Worm (Caenorhabditis elegans) whole organism, young adult: Measurements from ENCODE around the gene C32D5.7.

ENCODE experiments used
- B0035.1 ChIP-seq: sonication (generic microtip); optimal IDR thresholded peaks from 2 replicates; lab custom pipeline; 2016; ENCODE audit warnings: missing genetic modification characterization, mild to moderate bottlenecking, missing compliant biosample characterization, missing genotype, missing genetic modification reagents
- B0336.3 ChIP-seq: fragments of 200-800 bp; sonication (Bioruptor generic); IDR thresholded peaks from 2 replicates; pipeline ENCODE4 v1.3.6; 2022; ENCODE audit warnings: missing genetic modification characterization, missing compliant biosample characterization
- C17E4.6 ChIP-seq: fragments of 200-800 bp; sonication (Bioruptor generic); IDR thresholded peaks from 2 replicates; pipeline ENCODE4 v1.3.6; 2022; ENCODE audit warnings: missing genetic modification reagents, missing genetic modification characterization, missing compliant biosample characterization
- F23B12.7 ChIP-seq: sonication (generic microtip); optimal IDR thresholded peaks from 2 replicates; lab custom pipeline; 2017; ENCODE audit warnings: missing genetic modification characterization, mild to moderate bottlenecking, missing compliant biosample characterization, antibody characterized with exemption, moderate library complexity; ENCODE audit not compliant: insufficient read depth
- T26A5.8 ChIP-seq: sonication (generic microtip); optimal IDR thresholded peaks from 2 replicates; lab custom pipeline; 2016; ENCODE audit warnings: missing genetic modification characterization, missing compliant biosample characterization
- Y53F4B.3 ChIP-seq: fragments of 200-800 bp; sonication (Bioruptor generic); IDR thresholded peaks from 2 replicates; pipeline ENCODE4 v1.3.6; 2022; ENCODE audit warnings: missing genetic modification reagents, missing genetic modification characterization, missing compliant biosample characterization
- Y53G8AR.9 ChIP-seq: fragments of 200-800 bp; sonication (Bioruptor generic); conservative IDR thresholded peaks from 2 replicates; pipeline ENCODE4 v1.3.6; 2022; ENCODE audit warnings: missing genetic modification reagents, missing genetic modification characterization, missing compliant biosample characterization
- Y95B8A.8 ChIP-seq: fragments of 200-800 bp; sonication (Bioruptor generic); IDR thresholded peaks from 2 replicates; pipeline ENCODE4 v1.3.6; 2022; ENCODE audit warnings: missing genetic modification reagents, missing genetic modification characterization, missing compliant biosample characterization
- akir-1 ChIP-seq: fragments of 200-800 bp; sonication (Bioruptor generic); optimal IDR thresholded peaks from 2 replicates; lab custom pipeline; 2018; ENCODE audit warnings: mild to moderate bottlenecking, missing genetic modification characterization, moderate library complexity, missing compliant biosample characterization
- atf-7 ChIP-seq: sonication (generic microtip); optimal IDR thresholded peaks from 2 replicates; lab custom pipeline; 2017; ENCODE audit warnings: mild to moderate bottlenecking, missing genetic modification characterization, missing compliant biosample characterization
- cebp-1 ChIP-seq, 2 experiments: fragments of 200-800 bp in 1 of 2; sonication (Bioruptor generic) in 1 of 2; sonication (generic microtip) in 1 of 2; IDR thresholded peaks in 1 of 2; optimal IDR thresholded peaks in 1 of 2; 2 replicates each; pipeline versions ENCODE4 v1.3.6 to Lab custom; 2017 to 2022; ENCODE audit warnings: missing compliant biosample characterization in 2 of 2, missing genetic modification characterization in 2 of 2, mild to moderate bottlenecking in 1 of 2, missing genetic modification reagents in 1 of 2, moderate library complexity in 1 of 2
- ceh-40 ChIP-seq: fragments of 200-800 bp; sonication (Bioruptor generic); IDR thresholded peaks from 2 replicates; pipeline ENCODE4 v1.3.6; 2022; ENCODE audit warnings: missing genetic modification characterization, missing compliant biosample characterization
- ceh-79 ChIP-seq: sonication (generic microtip); optimal IDR thresholded peaks from 2 replicates; lab custom pipeline; 2017; ENCODE audit warnings: mild to moderate bottlenecking, missing genetic modification characterization, missing compliant biosample characterization
- ceh-91 ChIP-seq: fragments of 200-800 bp; sonication (Bioruptor generic); IDR thresholded peaks from 2 replicates; pipeline ENCODE4 v1.3.6; 2022; ENCODE audit warnings: missing genetic modification reagents, missing genetic modification characterization, missing compliant biosample characterization
- dpl-1 ChIP-seq: fragments of 150-350 bp; optimal IDR thresholded peaks from 2 replicates; lab custom pipeline; 2014; ENCODE audit warnings: missing biosample characterization, missing genetic modification reagents, missing genetic modification characterization
- efl-1 ChIP-seq: fragments of 150-350 bp; optimal IDR thresholded peaks from 2 replicates; lab custom pipeline; 2014; ENCODE audit warnings: missing biosample characterization, missing genetic modification reagents, missing genetic modification characterization
- egl-18 ChIP-seq: fragments of 200-800 bp; sonication (Bioruptor generic); IDR thresholded peaks from 2 replicates; pipeline ENCODE4 v1.3.6; 2022; ENCODE audit warnings: missing genetic modification reagents, missing genetic modification characterization, missing compliant biosample characterization
- hlh-26 ChIP-seq: fragments of 200-800 bp; sonication (Bioruptor generic); conservative IDR thresholded peaks from 2 replicates; pipeline ENCODE4 v1.3.6; 2022; ENCODE audit warnings: missing genetic modification reagents, missing genetic modification characterization, missing compliant biosample characterization
- lag-1 ChIP-seq: fragments of 200-800 bp; sonication (Bioruptor generic); IDR thresholded peaks from 2 replicates; pipeline ENCODE4 v1.3.6; 2022; ENCODE audit warnings: missing genetic modification reagents, missing genetic modification characterization, missing compliant biosample characterization
- let-526 ChIP-seq: fragments of 200-800 bp; sonication (Bioruptor generic); IDR thresholded peaks from 2 replicates; pipeline ENCODE4 v1.3.6; 2022; ENCODE audit warnings: missing genetic modification reagents, missing genetic modification characterization, missing compliant biosample characterization
- let-607 ChIP-seq, 2 experiments: fragments of 200-800 bp in 1 of 2; sonication (Bioruptor generic) in 1 of 2; sonication (generic microtip) in 1 of 2; optimal IDR thresholded peaks; 2 replicates each; lab custom pipeline; 2016 to 2018; ENCODE audit warnings: mild to moderate bottlenecking in 2 of 2, missing compliant biosample characterization in 2 of 2, missing genetic modification characterization in 2 of 2, moderate library complexity in 2 of 2, missing genotype in 1 of 2
- madf-10 ChIP-seq: sonication (generic microtip); optimal IDR thresholded peaks from 2 replicates; lab custom pipeline; 2016; ENCODE audit warnings: mild to moderate bottlenecking, missing genetic modification characterization, missing compliant biosample characterization
- madf-8 ChIP-seq: fragments of 200-800 bp; sonication (Bioruptor generic); conservative IDR thresholded peaks from 2 replicates; pipeline ENCODE4 v1.3.6; 2022; ENCODE audit warnings: missing genetic modification reagents, missing genetic modification characterization, missing compliant biosample characterization
- mcd-1 ChIP-seq: fragments of 200-800 bp; sonication (Bioruptor generic); IDR thresholded peaks from 2 replicates; pipeline ENCODE4 v1.3.6; 2022; ENCODE audit warnings: missing genetic modification reagents, missing genetic modification characterization, missing compliant biosample characterization
- mxl-1 ChIP-seq: sonication (generic microtip); optimal IDR thresholded peaks from 2 replicates; lab custom pipeline; 2016; ENCODE audit warnings: missing genetic modification characterization, missing compliant biosample characterization
- nfya-2 ChIP-seq: fragments of 200-800 bp; sonication (Bioruptor generic); IDR thresholded peaks from 2 replicates; pipeline ENCODE4 v1.3.6; 2022; ENCODE audit warnings: missing genetic modification reagents, missing genetic modification characterization, missing compliant biosample characterization
- nhr-80 ChIP-seq: sonication (generic microtip); optimal IDR thresholded peaks from 2 replicates; lab custom pipeline; 2016; ENCODE audit warnings: missing genetic modification characterization, missing compliant biosample characterization
- nhr-90 ChIP-seq: sonication (generic microtip); optimal IDR thresholded peaks from 2 replicates; lab custom pipeline; 2016; ENCODE audit warnings: missing genotype, mild to moderate bottlenecking, missing genetic modification characterization, missing compliant biosample characterization
- rec-8 ChIP-seq, 2 experiments: sonication (generic microtip); optimal IDR thresholded peaks; 2 replicates each; lab custom pipeline; 2016; ENCODE audit warnings: mild to moderate bottlenecking in 2 of 2, missing genetic modification characterization in 2 of 2, missing genetic modification reagents in 2 of 2, missing genotype in 2 of 2, missing biosample characterization in 1 of 2, missing compliant biosample characterization in 1 of 2, moderate library complexity in 1 of 2
- rpc-1 ChIP-seq, 2 experiments: fragments of 150-350 bp in 1 of 2; sonication (generic microtip) in 1 of 2; optimal IDR thresholded peaks; 2 replicates each; lab custom pipeline; 2014 to 2018; ENCODE audit warnings: missing biosample characterization in 1 of 2, missing genetic modification characterization in 1 of 2, missing genetic modification reagents in 1 of 2, missing genotype in 1 of 2
- snpc-3.4 ChIP-seq: sonication (generic microtip); optimal IDR thresholded peaks from 2 replicates; lab custom pipeline; 2017; ENCODE audit warnings: missing genetic modification characterization, mild to moderate bottlenecking, missing compliant biosample characterization, antibody characterized with exemption, moderate library complexity, missing genotype, missing genetic modification reagents
- snpc-4 ChIP-seq, 5 experiments: fragments of 150-350 bp in 1 of 5; sonication (generic microtip) in 4 of 5; optimal IDR thresholded peaks; 2 replicates each; lab custom pipeline; 2014 to 2018; ENCODE audit warnings: missing genetic modification characterization in 5 of 5, missing biosample characterization in 3 of 5, antibody characterized with exemption in 2 of 5, mild to moderate bottlenecking in 2 of 5, missing compliant biosample characterization in 2 of 5, missing genotype in 2 of 5, moderate library complexity in 2 of 5, missing genetic modification reagents in 1 of 5
- unc-130 ChIP-seq: sonication (generic microtip); optimal IDR thresholded peaks from 2 replicates; lab custom pipeline; 2016; ENCODE audit warnings: missing genetic modification reagents, missing genetic modification characterization, missing compliant biosample characterization
- zfh-2 ChIP-seq: fragments of 200-800 bp; sonication (Bioruptor generic); conservative IDR thresholded peaks from 2 replicates; pipeline ENCODE4 v1.3.6; 2022; ENCODE audit warnings: missing genetic modification reagents, missing genetic modification characterization, missing compliant biosample characterization
- ztf-18 ChIP-seq: sonication (generic microtip); optimal IDR thresholded peaks from 2 replicates; lab custom pipeline; 2016; ENCODE audit warnings: missing genotype, mild to moderate bottlenecking, missing genetic modification characterization, missing compliant biosample characterization
- ztf-28 ChIP-seq: fragments of 200-800 bp; sonication (Bioruptor generic); IDR thresholded peaks from 2 replicates; pipeline ENCODE4 v1.3.6; 2022; ENCODE audit warnings: missing genetic modification reagents, missing genetic modification characterization, missing compliant biosample characterization

C32D5.7 gene

ce11 chrII:6339511-6339910 is 337 bp downstream of the C32D5.7 start:
- TF ChIP-seq ceh-79 (tag; lab: Kevin White, UChicago): no peak
- no peak for TF ChIP-seq snpc-3.4 (tag; lab: Kevin White, UChicago)
- no peak for TF ChIP-seq let-526
- TF ChIP-seq B0035.1 (tag; lab: Kevin White, UChicago): no peak
- TF ChIP-seq nfya-2 (GFP tag; lab: Robert Waterston, UW): no peak
- no peak for TF ChIP-seq egl-18 (GFP tag; lab: Robert Waterston, UW)
- no peak for TF ChIP-seq nhr-80 (tag; lab: Kevin White, UChicago)
- TF ChIP-seq efl-1: no peak
- no peak for TF ChIP-seq unc-130 (GFP tag; lab: Kevin White, UChicago)
- TF ChIP-seq dpl-1 (GFP tag; lab: Kevin White, UChicago): no peak
- no peak for TF ChIP-seq Y53F4B.3 (GFP tag; lab: Robert Waterston, UW)
- no peak for TF ChIP-seq rpc-1 (optimal IDR thresholded peaks at IDR 0.05; lab: Kevin White, UChicago)
- TF ChIP-seq rpc-1 (tag; optimal IDR thresholded peaks at IDR 0.05; lab: Kevin White, UChicago): no peak
- TF ChIP-seq nhr-90: no peak
- TF ChIP-seq ztf-28 (GFP tag; lab: Robert Waterston, UW): no peak
- TF ChIP-seq lag-1: no peak

- TF ChIP-seq nhr-80 (tag; lab: Kevin White, UChicago): peak; percentile 61
- no peak for TF ChIP-seq F23B12.7 (tag; lab: Kevin White, UChicago)
- peak; percentile 48 to 77 for TF ChIP-seq let-607 (tag; optimal IDR thresholded peaks at IDR 0.05; lab: Kevin White, UChicago)
- peak; percentile 22 for TF ChIP-seq atf-7 (tag; lab: Kevin White, UChicago)
Observed at ce11 chrII:6335358-6335757, 4.5 kb downstream of the C32D5.7 start, which contains the start of gene C32D5.14. TSS of gene C32D5.14 (plus strand) at chrII:6335488.

DNA sequence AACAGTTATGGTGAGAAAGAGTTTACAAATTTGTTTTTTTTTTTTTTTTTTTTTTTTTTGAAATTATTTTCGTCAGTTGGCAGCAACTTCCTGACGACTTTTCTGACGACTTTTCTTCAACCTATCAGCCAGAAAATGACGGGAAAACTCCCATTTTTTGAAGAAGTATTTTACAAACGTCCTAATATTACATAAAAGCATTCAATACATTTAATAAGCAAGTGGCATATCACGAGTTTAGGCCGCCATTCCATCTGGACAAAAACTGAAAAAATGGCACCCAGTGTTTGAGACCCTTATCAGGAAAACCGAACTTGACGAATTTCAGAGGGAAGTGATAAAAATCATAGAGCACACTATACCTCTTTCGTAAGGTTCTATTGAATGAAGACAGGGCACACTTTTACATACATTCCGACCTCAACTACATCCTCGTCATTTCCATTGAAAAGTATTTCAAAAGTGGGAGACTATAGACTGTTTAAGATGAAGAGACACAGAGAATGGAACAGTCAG is 5.0 kb downstream of the C32D5.7 start:
- TF ChIP-seq cebp-1 (GFP tag; IDR thresholded peaks at IDR 0.05; lab: Robert Waterston, UW) (no peak), cebp-1 (tag; optimal IDR thresholded peaks at IDR 0.05; lab: Kevin White, UChicago) (peak; percentile 25), nhr-80 (tag; lab: Kevin White, UChicago) (peak; percentile 62), snpc-4 (GFP tag; optimal IDR thresholded peaks at IDR 0.05; lab: Kevin White, UChicago) (no peak), snpc-4 (tag; optimal IDR thresholded peaks at IDR 0.05; lab: Kevin White, UChicago) (no peak), hlh-26 (GFP tag; lab: Robert Waterston, UW) (no peak)

ce11 chrII:6333887-6334286 is 6.0 kb downstream of the C32D5.7 start, which contains the start of gene ttc-39B:
TSS of gene ttc-39B (minus strand) at chrII:6333987.
- TF ChIP-seq rpc-1 (optimal IDR thresholded peaks at IDR 0.05; lab: Kevin White, UChicago) (no peak), rpc-1 (tag; optimal IDR thresholded peaks at IDR 0.05; lab: Kevin White, UChicago) (no peak)

ce11 chrII:6331222-6331830 is 8.5 kb downstream of the C32D5.7 start, which contains the start of gene set-4:
TSS of gene set-4 (minus strand) at chrII:6331341.
- TF ChIP-seq T26A5.8 (tag; lab: Kevin White, UChicago) (no peak), B0336.3 (peak; percentile 89), nhr-80 (tag; lab: Kevin White, UChicago) (peak; percentile 97), ceh-91 (peak; percentile 50; the same call in 1 of the 2 replicates), mcd-1 (GFP tag; lab: Robert Waterston, UW) (peak; percentile 92), akir-1 (no peak), lag-1 (no peak), Y53F4B.3 (GFP tag; lab: Robert Waterston, UW) (no peak), C17E4.6 (GFP tag; lab: Robert Waterston, UW) (peak; percentile 42; the same call in 1 of the 2 replicates), unc-130 (GFP tag; lab: Kevin White, UChicago) (peak; percentile 2), Y95B8A.8 (GFP tag; lab: Robert Waterston, UW) (no peak), ztf-18 (peak; percentile 97), snpc-4 (GFP tag; optimal IDR thresholded peaks at IDR 0.05; lab: Kevin White, UChicago) (peak; percentile 4), snpc-4 (tag; optimal IDR thresholded peaks at IDR 0.05; lab: Kevin White, UChicago) (peak; percentile 6 to 81 (median 64)), madf-10 (tag; lab: Kevin White, UChicago) (peak; percentile 68), mxl-1 (tag; lab: Kevin White, UChicago) (no peak), ceh-40 (GFP tag; lab: Robert Waterston, UW) (no peak), zfh-2 (GFP tag; lab: Robert Waterston, UW) (peak; percentile 96), rec-8 (tag; optimal IDR thresholded peaks at IDR 0.05; lab: Kevin White, UChicago) (no peak), madf-8 (GFP tag; lab: Robert Waterston, UW) (peak; percentile 30; the same call in 1 of the 2 replicates), ztf-28 (GFP tag; lab: Robert Waterston, UW) (no peak), Y53G8AR.9 (GFP tag; lab: Robert Waterston, UW) (peak; percentile 82)
